Fruit fly (Drosophila melanogaster) whole organism, embryonic: ENCODE data around the gene Nsf2.

ENCODE experiments used
- Bgb ChIP-seq: fragments of 200-800 bp; sonication (Bioruptor generic); IDR thresholded peaks from 2 replicates; pipeline ENCODE4 v1.3.6; 2022; ENCODE audit warnings: missing biosample characterization, missing genetic modification characterization; ENCODE audit not compliant: partially characterized antibody
- CG10543 ChIP-seq: fragments of 200-800 bp; sonication (Bioruptor generic); optimal IDR thresholded peaks from 3 replicates; lab custom pipeline; 2017; ENCODE audit warnings: missing biosample characterization, mild to moderate bottlenecking, missing genetic modification characterization, moderate library complexity
- CG10565 ChIP-seq: fragments of 200-800 bp; sonication (Bioruptor generic); optimal IDR thresholded peaks from 3 replicates; lab custom pipeline; 2016; ENCODE audit warnings: missing biosample characterization, mild to moderate bottlenecking, missing genetic modification characterization
- CG17912 ChIP-seq: fragments of 200-800 bp; sonication (Bioruptor generic); optimal IDR thresholded peaks from 2 replicates; lab custom pipeline; 2018; ENCODE audit warnings: missing biosample characterization, mild to moderate bottlenecking, missing genetic modification characterization
- CG2116 ChIP-seq: fragments of 200-800 bp; sonication (Bioruptor generic); optimal IDR thresholded peaks from 3 replicates; lab custom pipeline; 2018; ENCODE audit warnings: missing biosample characterization, mild to moderate bottlenecking, missing genetic modification characterization
- CG4730 ChIP-seq: fragments of 200-800 bp; sonication (Bioruptor generic); IDR thresholded peaks from 2 replicates; pipeline ENCODE4 v1.3.6; 2022; ENCODE audit warnings: missing biosample characterization, missing genetic modification characterization
- CG9437 ChIP-seq: fragments of 200-800 bp; sonication (Bioruptor generic); optimal IDR thresholded peaks from 2 replicates; lab custom pipeline; 2018; ENCODE audit warnings: missing biosample characterization, mild to moderate bottlenecking, missing genetic modification characterization
- Doc3 ChIP-seq: fragments of 200-800 bp; sonication (Bioruptor generic); IDR thresholded peaks from 3 replicates; pipeline ENCODE4 v1.3.6; 2022; ENCODE audit warnings: missing biosample characterization, missing genetic modification characterization; ENCODE audit not compliant: partially characterized antibody
- Gsc ChIP-seq: fragments of 200-800 bp; sonication (Bioruptor generic); IDR thresholded peaks from 2 replicates; pipeline ENCODE4 v1.3.6; 2022; ENCODE audit warnings: missing biosample characterization, missing genetic modification characterization
- Lpt ChIP-seq: fragments of >200 bp; optimal IDR thresholded peaks from 2 replicates; lab custom pipeline; 2018; ENCODE audit warnings: missing biosample characterization, missing genetic modification characterization
- Oaz ChIP-seq: fragments of 200-800 bp; sonication (Bioruptor generic); IDR thresholded peaks from 2 replicates; pipeline ENCODE4 v1.3.6; 2022; ENCODE audit warnings: missing biosample characterization, missing genetic modification characterization
- Oli ChIP-seq: fragments of 200-800 bp; sonication (Bioruptor generic); optimal IDR thresholded peaks from 2 replicates; lab custom pipeline; 2018; ENCODE audit warnings: missing biosample characterization, mild to moderate bottlenecking, missing genetic modification characterization, moderate library complexity
- zen ChIP-seq: fragments of 200-800 bp; sonication (Bioruptor generic); optimal IDR thresholded peaks from 3 replicates; lab custom pipeline; 2018; ENCODE audit warnings: missing biosample characterization, mild to moderate bottlenecking, missing genetic modification characterization, moderate library complexity

dm6 chr3R:13880872-13881271 lies 43.1 kb upstream of the Nsf2 start:
- TF ChIP-seq zen (no peak), Oaz (GFP tag; lab: Robert Waterston, UW) (no peak), CG10543 (GFP tag; lab: Kevin White, UChicago) (no peak), CG10565 (GFP tag; lab: Kevin White, UChicago) (no peak), Gsc (GFP tag; lab: Robert Waterston, UW) (no peak), CG2116 (GFP tag; lab: Kevin White, UChicago) (no peak), CG9437 (GFP tag; lab: Kevin White, UChicago) (no peak), Lpt (GFP tag; lab: Kevin White, UChicago) (no peak), Bgb (GFP tag; lab: Robert Waterston, UW) (no peak), CG4730 (GFP tag; lab: Robert Waterston, UW) (no peak), Oli (tag; lab: Kevin White, UChicago) (no peak), CG17912 (GFP tag; lab: Kevin White, UChicago) (no peak), Doc3 (no peak)
